Worm (Caenorhabditis elegans) whole organism, young adult: ENCODE results near the gene glb-11.

Experiments
- B0336.3 ChIP-seq: fragments of 200-800 bp; sonication (Bioruptor generic); IDR thresholded peaks from 2 replicates; pipeline ENCODE4 v1.3.6; 2022; ENCODE audit warnings: missing genetic modification characterization, missing compliant biosample characterization
- C17E4.6 ChIP-seq: fragments of 200-800 bp; sonication (Bioruptor generic); IDR thresholded peaks from 2 replicates; pipeline ENCODE4 v1.3.6; 2022; ENCODE audit warnings: missing genetic modification reagents, missing genetic modification characterization, missing compliant biosample characterization
- F23B12.7 ChIP-seq: sonication (generic microtip); optimal IDR thresholded peaks from 2 replicates; lab custom pipeline; 2017; ENCODE audit warnings: missing genetic modification characterization, mild to moderate bottlenecking, missing compliant biosample characterization, antibody characterized with exemption, moderate library complexity; ENCODE audit not compliant: insufficient read depth
- F52B5.7 ChIP-seq: sonication (generic microtip); optimal IDR thresholded peaks from 2 replicates; lab custom pipeline; 2016; ENCODE audit warnings: mild to moderate bottlenecking, missing genetic modification characterization, missing compliant biosample characterization
- F57A8.1 ChIP-seq: fragments of 200-800 bp; sonication (Bioruptor generic); optimal IDR thresholded peaks from 2 replicates; lab custom pipeline; 2018; ENCODE audit warnings: mild to moderate bottlenecking, missing genetic modification characterization, moderate library complexity, missing compliant biosample characterization
- K11D2.4 ChIP-seq: fragments of 200-800 bp; sonication (Bioruptor generic); IDR thresholded peaks from 2 replicates; pipeline ENCODE4 v1.3.6; 2022; ENCODE audit warnings: missing genetic modification reagents, missing genetic modification characterization, missing compliant biosample characterization
- Y53G8AR.9 ChIP-seq: fragments of 200-800 bp; sonication (Bioruptor generic); conservative IDR thresholded peaks from 2 replicates; pipeline ENCODE4 v1.3.6; 2022; ENCODE audit warnings: missing genetic modification reagents, missing genetic modification characterization, missing compliant biosample characterization
- attf-3 ChIP-seq: fragments of 200-800 bp; sonication (Bioruptor generic); conservative IDR thresholded peaks from 2 replicates; pipeline ENCODE4 v1.3.6; 2022; ENCODE audit warnings: missing genetic modification reagents, missing genetic modification characterization, missing compliant biosample characterization
- attf-5 ChIP-seq: fragments of 200-800 bp; sonication (Bioruptor generic); optimal IDR thresholded peaks from 2 replicates; lab custom pipeline; 2018; ENCODE audit warnings: mild to moderate bottlenecking, missing genetic modification characterization, missing compliant biosample characterization
- attf-6 ChIP-seq: fragments of 200-800 bp; sonication (Bioruptor generic); IDR thresholded peaks from 2 replicates; pipeline ENCODE4 v1.3.6; 2022; ENCODE audit warnings: missing genetic modification reagents, missing genetic modification characterization, missing compliant biosample characterization
- cebp-2 ChIP-seq: fragments of 200-800 bp; sonication (Bioruptor generic); IDR thresholded peaks from 2 replicates; pipeline ENCODE4 v1.3.6; 2022; ENCODE audit warnings: missing genetic modification characterization, missing compliant biosample characterization
- ceh-100 ChIP-seq: fragments of 200-800 bp; sonication (Bioruptor generic); IDR thresholded peaks from 2 replicates; pipeline ENCODE4 v1.3.6; 2022; ENCODE audit warnings: missing genetic modification reagents, missing genetic modification characterization, missing compliant biosample characterization
- chd-7 ChIP-seq: sonication (generic microtip); optimal IDR thresholded peaks from 2 replicates; lab custom pipeline; 2016; ENCODE audit warnings: mild to moderate bottlenecking, missing genetic modification characterization, moderate library complexity, missing compliant biosample characterization
- die-1 ChIP-seq: sonication (generic microtip); optimal IDR thresholded peaks from 2 replicates; lab custom pipeline; 2016; ENCODE audit warnings: missing genotype, mild to moderate bottlenecking, missing genetic modification characterization, missing compliant biosample characterization
- egrh-3 ChIP-seq: fragments of 200-800 bp; sonication (Bioruptor generic); IDR thresholded peaks from 2 replicates; pipeline ENCODE4 v1.3.6; 2022; ENCODE audit warnings: missing genetic modification reagents, missing genetic modification characterization, missing compliant biosample characterization
- hlh-12 ChIP-seq: sonication (generic microtip); optimal IDR thresholded peaks from 2 replicates; lab custom pipeline; 2016; ENCODE audit warnings: missing genetic modification characterization, missing compliant biosample characterization
- hmg-1.2 ChIP-seq: fragments of 200-800 bp; sonication (Bioruptor generic); IDR thresholded peaks from 2 replicates; pipeline ENCODE4 v1.3.6; 2022; ENCODE audit warnings: missing genetic modification reagents, missing genetic modification characterization, missing compliant biosample characterization
- madf-10 ChIP-seq: sonication (generic microtip); optimal IDR thresholded peaks from 2 replicates; lab custom pipeline; 2016; ENCODE audit warnings: mild to moderate bottlenecking, missing genetic modification characterization, missing compliant biosample characterization
- mxl-1 ChIP-seq: sonication (generic microtip); optimal IDR thresholded peaks from 2 replicates; lab custom pipeline; 2016; ENCODE audit warnings: missing genetic modification characterization, missing compliant biosample characterization
- nfyb-1 ChIP-seq: fragments of 200-800 bp; sonication (Bioruptor generic); IDR thresholded peaks from 2 replicates; pipeline ENCODE4 v1.3.6; 2022; ENCODE audit warnings: missing genetic modification reagents, missing genetic modification characterization, missing compliant biosample characterization
- nhr-179 ChIP-seq: sonication (generic microtip); optimal IDR thresholded peaks from 2 replicates; lab custom pipeline; 2016; ENCODE audit warnings: mild to moderate bottlenecking, missing genetic modification characterization, missing compliant biosample characterization
- nhr-80 ChIP-seq: sonication (generic microtip); optimal IDR thresholded peaks from 2 replicates; lab custom pipeline; 2016; ENCODE audit warnings: missing genetic modification characterization, missing compliant biosample characterization
- nhr-90 ChIP-seq: sonication (generic microtip); optimal IDR thresholded peaks from 2 replicates; lab custom pipeline; 2016; ENCODE audit warnings: missing genotype, mild to moderate bottlenecking, missing genetic modification characterization, missing compliant biosample characterization
- pbrm-1 ChIP-seq: fragments of 200-800 bp; sonication (Bioruptor generic); IDR thresholded peaks from 2 replicates; pipeline ENCODE4 v1.3.6; 2022; ENCODE audit warnings: missing genetic modification reagents, missing genetic modification characterization, missing compliant biosample characterization
- rcor-1 ChIP-seq: fragments of 200-800 bp; sonication (Bioruptor generic); IDR thresholded peaks from 2 replicates; pipeline ENCODE4 v1.3.6; 2022; ENCODE audit warnings: missing genetic modification reagents, missing genetic modification characterization, missing compliant biosample characterization
- snpc-4 ChIP-seq, 5 experiments: fragments of 150-350 bp in 1 of 5; sonication (generic microtip) in 4 of 5; optimal IDR thresholded peaks; 2 replicates each; lab custom pipeline; 2014 to 2018; ENCODE audit warnings: missing genetic modification characterization in 5 of 5, missing biosample characterization in 3 of 5, antibody characterized with exemption in 2 of 5, mild to moderate bottlenecking in 2 of 5, missing compliant biosample characterization in 2 of 5, missing genotype in 2 of 5, moderate library complexity in 2 of 5, missing genetic modification reagents in 1 of 5
- somi-1 ChIP-seq: fragments of 200-800 bp; sonication (Bioruptor generic); optimal IDR thresholded peaks from 2 replicates; lab custom pipeline; 2018; ENCODE audit warnings: mild to moderate bottlenecking, missing genetic modification characterization, missing compliant biosample characterization
- tlf-1 ChIP-seq: fragments of 200-800 bp; sonication (Bioruptor generic); optimal IDR thresholded peaks from 2 replicates; lab custom pipeline; 2018; ENCODE audit warnings: mild to moderate bottlenecking, missing genetic modification characterization, missing compliant biosample characterization
- unc-62 ChIP-seq: fragments of 150-350 bp; optimal IDR thresholded peaks from 2 replicates; lab custom pipeline; 2014; ENCODE audit warnings: missing biosample characterization, missing genetic modification reagents, missing genetic modification characterization
- xnd-1 ChIP-seq: sonication (generic microtip); optimal IDR thresholded peaks from 2 replicates; lab custom pipeline; 2016; ENCODE audit warnings: missing genotype, missing genetic modification reagents, missing genetic modification characterization, missing compliant biosample characterization
- ztf-22 ChIP-seq: fragments of 200-800 bp; sonication (Bioruptor generic); optimal IDR thresholded peaks from 2 replicates; lab custom pipeline; 2018; ENCODE audit warnings: mild to moderate bottlenecking, missing genetic modification characterization, moderate library complexity, missing compliant biosample characterization
- ztf-28 ChIP-seq: fragments of 200-800 bp; sonication (Bioruptor generic); IDR thresholded peaks from 2 replicates; pipeline ENCODE4 v1.3.6; 2022; ENCODE audit warnings: missing genetic modification reagents, missing genetic modification characterization, missing compliant biosample characterization

The glb-11 gene

DNA sequence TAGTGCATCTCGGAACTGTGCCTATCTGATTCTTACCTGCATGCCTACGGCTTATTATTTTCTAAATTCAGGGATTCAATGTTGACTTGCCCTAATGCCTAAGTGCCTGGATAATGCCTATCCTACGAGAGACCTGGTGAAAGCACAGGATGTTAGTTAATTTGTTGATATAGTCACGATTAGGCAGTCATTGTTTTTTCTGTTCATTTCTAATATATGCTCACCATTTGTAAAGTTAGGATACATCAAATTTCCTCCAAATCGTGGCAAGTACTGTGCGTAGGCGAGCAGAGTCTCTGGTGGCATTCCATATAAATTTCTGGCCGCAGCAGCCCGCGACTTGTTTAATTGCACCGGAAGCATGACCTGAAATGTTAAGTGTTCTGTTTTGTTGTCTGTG, 25.8 kb downstream of the glb-11 start:
- no peak for TF ChIP-seq nfyb-1 (GFP tag; lab: Robert Waterston, UW)

DNA sequence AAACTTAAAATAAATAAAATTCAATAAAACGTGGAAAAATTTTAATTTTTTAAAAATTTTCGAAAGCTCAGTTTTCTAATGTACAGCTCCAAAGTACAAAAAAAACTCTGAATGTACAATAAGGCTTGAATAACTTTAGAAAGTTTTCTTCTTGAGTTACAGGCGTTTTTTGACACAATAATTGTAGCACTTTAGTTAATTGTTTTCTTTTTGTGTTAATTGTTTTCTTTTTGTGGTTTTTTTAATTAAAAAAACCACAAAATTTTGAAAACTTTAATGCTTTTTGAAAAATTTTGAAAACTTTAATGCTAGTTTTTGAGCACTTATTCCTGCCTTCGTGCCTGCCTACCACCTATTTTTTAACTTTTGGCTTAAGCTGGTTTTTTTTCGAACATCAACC, 27.8 kb downstream of the glb-11 start, which contains the start of gene R10E9.2:
Gene R10E9.2, minus strand, starts transcription at position 101 of the 400 bp plus-strand sequence.
- no peak for TF ChIP-seq madf-10 (tag; lab: Kevin White, UChicago)
- TF ChIP-seq nhr-179 (tag; lab: Kevin White, UChicago): no peak
- no peak for TF ChIP-seq K11D2.4 (GFP tag; lab: Robert Waterston, UW)
- no peak for TF ChIP-seq C17E4.6 (GFP tag; lab: Robert Waterston, UW)
- no peak for TF ChIP-seq B0336.3
- no peak for TF ChIP-seq snpc-4 (GFP tag; optimal IDR thresholded peaks at IDR 0.05; lab: Kevin White, UChicago)
- no peak for TF ChIP-seq snpc-4 (tag; optimal IDR thresholded peaks at IDR 0.05; lab: Kevin White, UChicago)
- TF ChIP-seq die-1 (tag; lab: Kevin White, UChicago): no peak
- no peak for TF ChIP-seq nhr-80 (tag; lab: Kevin White, UChicago)
- TF ChIP-seq cebp-2 (GFP tag; lab: Robert Waterston, UW): no peak
- TF ChIP-seq pbrm-1 (GFP tag; lab: Robert Waterston, UW): no peak
- no peak for TF ChIP-seq hlh-12 (tag; lab: Kevin White, UChicago)
- no peak for TF ChIP-seq F52B5.7 (tag; lab: Kevin White, UChicago)
- no peak for TF ChIP-seq rcor-1 (GFP tag; lab: Robert Waterston, UW)
- no peak for TF ChIP-seq ztf-28
- TF ChIP-seq, all 124 proteins: peak for 0

DNA sequence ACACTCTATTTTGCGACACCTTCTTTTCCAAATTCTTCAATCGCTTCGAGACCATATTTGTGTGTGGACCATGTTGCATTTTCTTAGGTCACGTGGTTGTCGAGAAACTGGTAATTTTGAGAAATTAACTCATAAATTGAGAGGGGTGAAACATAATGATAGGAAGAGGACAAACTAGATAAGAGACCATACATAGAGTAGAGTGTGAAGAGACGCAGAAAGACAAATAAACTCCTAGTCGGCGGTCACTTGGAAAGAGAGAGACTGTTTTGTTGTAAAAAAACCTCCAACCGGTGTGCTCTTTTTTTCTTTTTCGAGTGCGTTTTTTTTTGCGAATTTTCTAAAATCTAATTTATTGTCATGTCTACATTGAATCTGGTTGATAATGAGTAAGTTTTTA, 32.0 kb downstream of the glb-11 start, which contains the start of gene R10E9.3:
Gene R10E9.3, plus strand, starts transcription at position 235 of the 400 bp plus-strand sequence.
- TF ChIP-seq mxl-1 (tag; lab: Kevin White, UChicago) (no peak), Y53G8AR.9 (no peak), somi-1 (GFP tag; lab: Kevin White, UChicago) (no peak), hmg-1.2 (GFP tag; lab: Robert Waterston, UW) (peak; percentile 33; the same call in 1 of the 2 replicates), attf-6 (no peak), K11D2.4 (GFP tag; lab: Robert Waterston, UW) (no peak), attf-3 (no peak), nhr-80 (tag; lab: Kevin White, UChicago) (peak; percentile 58)

DNA sequence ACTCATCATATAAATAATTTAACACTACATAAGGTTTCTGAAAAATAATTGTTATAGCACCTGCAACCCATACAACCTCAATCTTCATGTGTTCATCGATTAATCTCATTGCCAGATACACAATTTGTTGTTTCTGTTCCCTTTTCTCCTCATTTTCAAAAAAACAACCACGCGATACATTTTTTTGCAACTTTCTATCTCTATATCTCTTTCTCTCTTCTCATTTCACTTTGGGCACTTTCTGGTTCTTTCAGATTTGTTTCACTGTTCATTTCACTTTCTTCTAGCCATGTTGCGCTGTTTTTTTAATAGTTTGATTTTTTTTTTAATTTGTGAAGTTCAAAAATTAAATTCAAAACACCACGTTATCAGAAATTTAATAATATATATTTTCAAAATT, 32.8 kb downstream of the glb-11 start:
- TF ChIP-seq unc-62: no peak
- no peak for TF ChIP-seq chd-7 (tag; lab: Kevin White, UChicago)
- no peak for TF ChIP-seq xnd-1
- TF ChIP-seq rcor-1 (GFP tag; lab: Robert Waterston, UW): no peak
- TF ChIP-seq pbrm-1 (GFP tag; lab: Robert Waterston, UW): no peak
- no peak for TF ChIP-seq egrh-3
- no peak for TF ChIP-seq F23B12.7
- TF ChIP-seq ztf-22 (GFP tag; lab: Kevin White, UChicago): no peak
- TF ChIP-seq attf-5 (GFP tag; lab: Kevin White, UChicago): no peak
- no peak for TF ChIP-seq F57A8.1 (GFP tag; lab: Kevin White, UChicago)
- no peak for TF ChIP-seq ceh-100 (GFP tag; lab: Robert Waterston, UW)

DNA sequence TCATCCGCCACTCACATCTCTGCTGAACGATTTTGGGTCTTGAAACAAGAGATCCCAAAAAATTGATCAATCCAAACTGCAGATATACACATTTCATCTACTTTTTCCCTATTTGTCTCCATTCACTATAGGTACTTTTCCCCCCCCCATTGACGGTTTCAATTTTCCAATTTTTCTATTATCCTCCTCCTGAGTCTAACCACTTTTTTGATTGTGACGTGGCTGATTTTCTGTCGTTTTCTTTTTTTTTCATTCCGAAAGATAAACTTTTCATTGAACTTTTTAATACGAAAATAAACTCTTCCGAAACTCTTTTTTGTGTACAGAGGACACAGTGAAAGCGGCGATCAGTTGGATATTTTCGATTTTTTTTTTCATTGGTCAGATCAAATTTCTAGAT, 34.1 kb downstream of the glb-11 start:
- TF ChIP-seq tlf-1 (no peak), nhr-90 (tag; lab: Kevin White, UChicago) (no peak), chd-7 (tag; lab: Kevin White, UChicago) (no peak)
